Worm (Caenorhabditis elegans) whole organism, L4 larva: Measurements from ENCODE around the gene lpr-3.
A peak's percentile ranks its signal among the peaks of the same experiment; 100 is the strongest.

Experiments used
- F37D6.2 ChIP-seq: sonication (generic microtip); optimal IDR thresholded peaks from 2 replicates; lab custom pipeline; 2016; ENCODE audit warnings: mild to moderate bottlenecking, missing genetic modification characterization, missing compliant biosample characterization
- T26A8.4 ChIP-seq: fragments of 200-800 bp; sonication (Bioruptor generic); IDR thresholded peaks from 2 replicates; pipeline ENCODE4 v1.3.6; 2022; ENCODE audit warnings: missing genetic modification characterization, missing compliant biosample characterization
- aha-1 ChIP-seq: fragments of 150-350 bp; peaks from one replicate; lab custom pipeline; 2014; ENCODE audit warnings: missing biosample characterization, missing genetic modification characterization
- egl-27 ChIP-seq: sonication (generic microtip); optimal IDR thresholded peaks from 3 replicates; lab custom pipeline; 2017; ENCODE audit warnings: missing biosample characterization, missing genetic modification reagents, missing genetic modification characterization
- fkh-10 ChIP-seq: fragments of 150-350 bp; optimal IDR thresholded peaks from 2 replicates; lab custom pipeline; 2014; ENCODE audit warnings: missing biosample characterization, missing genetic modification reagents, missing genetic modification characterization
- hlh-30 ChIP-seq: sonication (generic microtip); optimal IDR thresholded peaks from 2 replicates; lab custom pipeline; 2017; ENCODE audit warnings: antibody characterized with exemption, mild to moderate bottlenecking, missing genetic modification characterization, missing compliant biosample characterization; ENCODE audit not compliant: insufficient read depth
- hmg-1.1 ChIP-seq: fragments of 200-800 bp; sonication (Bioruptor generic); IDR thresholded peaks from 2 replicates; pipeline ENCODE4 v1.3.6; 2022; ENCODE audit warnings: missing genetic modification reagents, missing genetic modification characterization, missing compliant biosample characterization
- lin-1 ChIP-seq: fragments of 200-800 bp; sonication (Bioruptor generic); IDR thresholded peaks from 2 replicates; pipeline ENCODE4 v1.3.6; 2022; ENCODE audit warnings: missing genetic modification reagents, missing genetic modification characterization, missing compliant biosample characterization
- mdl-1 ChIP-seq, 2 experiments: fragments of 150-350 bp in 1 of 2; sonication (generic microtip) in 1 of 2; optimal IDR thresholded peaks; 2 replicates each; lab custom pipeline; 2014 to 2017; ENCODE audit warnings: missing biosample characterization in 2 of 2, missing genetic modification characterization in 2 of 2
- nhr-10 ChIP-seq: fragments of 150-350 bp; optimal IDR thresholded peaks from 2 replicates; lab custom pipeline; 2014; ENCODE audit warnings: missing biosample characterization, missing genetic modification characterization
- pha-4 ChIP-seq, 2 experiments: fragments of 150-350 bp in 1 of 2; fragments of 200-800 bp in 1 of 2; sonication (Bioruptor generic) in 1 of 2; IDR thresholded peaks in 1 of 2; optimal IDR thresholded peaks in 1 of 2; 2 replicates each; pipeline versions ENCODE4 v1.3.6 to Lab custom; 2014 to 2022; ENCODE audit warnings: missing genetic modification characterization in 2 of 2, missing genetic modification reagents in 2 of 2, missing biosample characterization in 1 of 2, missing compliant biosample characterization in 1 of 2
- skn-1 ChIP-seq: fragments of 150-350 bp; optimal IDR thresholded peaks from 2 replicates; lab custom pipeline; 2014; ENCODE audit warnings: missing biosample characterization, missing genetic modification characterization
- unc-62 ChIP-seq, 3 experiments: fragments of 150-350 bp in 1 of 3; sonication (generic microtip); optimal IDR thresholded peaks in 2 of 3; peaks in 1 of 3; 1 replicate in 1 of 3; 2 replicates in 2 of 3; lab custom pipeline; 2014 to 2017; ENCODE audit warnings: missing biosample characterization in 3 of 3, missing genetic modification characterization in 3 of 3, missing genetic modification reagents in 3 of 3, missing genotype in 1 of 3
- ztf-7 ChIP-seq: fragments of 150-350 bp; optimal IDR thresholded peaks from 2 replicates; lab custom pipeline; 2014; ENCODE audit warnings: missing biosample characterization, missing genetic modification characterization

- TF ChIP-seq mdl-1 (tag; optimal IDR thresholded peaks at IDR 0.05; lab: Kevin White, UChicago) = peak in 1 of 2 experiments; percentile 82
- no peak for TF ChIP-seq skn-1 (tag; lab: Kevin White, UChicago)
- peak; percentile 99 for TF ChIP-seq aha-1 (tag; lab: Kevin White, UChicago)
- TF ChIP-seq hlh-30 (tag; lab: Kevin White, UChicago) = peak; percentile 78
- TF ChIP-seq unc-62 (GFP tag; optimal IDR thresholded peaks at IDR 0.05 in 1 of 2; lab: Kevin White, UChicago) = peak in 1 of 2 experiments; percentile 95
- no peak for TF ChIP-seq unc-62 (tag; optimal IDR thresholded peaks at IDR 0.05; lab: Kevin White, UChicago)
- peak; percentile 87 for TF ChIP-seq lin-1
- TF ChIP-seq ztf-7 (tag; lab: Kevin White, UChicago) = peak; percentile 86
- TF ChIP-seq T26A8.4 = no peak
- TF ChIP-seq hmg-1.1 (GFP tag; lab: Robert Waterston, UW) = peak; percentile 97
- TF ChIP-seq pha-4 (GFP tag; IDR thresholded peaks at IDR 0.05; lab: Robert Waterston, UW) = peak; percentile 90
- no peak for TF ChIP-seq pha-4 (tag; optimal IDR thresholded peaks at IDR 0.05; lab: Kevin White, UChicago)
- TF ChIP-seq fkh-10 (GFP tag; lab: Kevin White, UChicago) = peak; percentile 4
- TF ChIP-seq egl-27 = no peak
- peak; percentile 93 for TF ChIP-seq F37D6.2 (tag; lab: Kevin White, UChicago)
- no peak for TF ChIP-seq nhr-10
These were observed 38.3 kb downstream of the lpr-3 start for ce11 chrX:11095480-11095879.
